Fruit fly (Drosophila melanogaster) whole organism, pupa: ENCODE data around the gene CG14374.
A peak's percentile ranks its signal among the peaks of the same experiment; 100 is the strongest.

Experiments
- CG10348 ChIP-seq: fragments of 200-800 bp; sonication (Bioruptor generic); IDR thresholded peaks from 2 replicates; pipeline ENCODE4 v1.3.6; 2022; ENCODE audit warnings: missing biosample characterization, missing genetic modification characterization
- CG12605 ChIP-seq: fragments of 200-800 bp; sonication (Bioruptor generic); IDR thresholded peaks from 2 replicates; pipeline ENCODE4 v1.3.6; 2022; ENCODE audit warnings: missing biosample characterization, missing genetic modification characterization
- CG13204 ChIP-seq: fragments of 200-800 bp; sonication (Bioruptor generic); optimal IDR thresholded peaks from 2 replicates; lab custom pipeline; 2018; ENCODE audit warnings: missing biosample characterization, mild to moderate bottlenecking, missing genetic modification characterization, moderate library complexity
- CG14655 ChIP-seq: fragments of 200-800 bp; sonication (Bioruptor generic); optimal IDR thresholded peaks from 3 replicates; lab custom pipeline; 2017; ENCODE audit warnings: mild to moderate bottlenecking, missing biosample characterization, missing genetic modification reagents, missing genetic modification characterization
- CG15710 ChIP-seq: fragments of 200-800 bp; sonication (Bioruptor generic); optimal IDR thresholded peaks from 2 replicates; lab custom pipeline; 2018; ENCODE audit warnings: missing biosample characterization, mild to moderate bottlenecking, missing genetic modification characterization, moderate library complexity
- CG17806 ChIP-seq: fragments of 200-800 bp; sonication (Bioruptor generic); optimal IDR thresholded peaks from 2 replicates; lab custom pipeline; 2018; ENCODE audit warnings: missing biosample characterization, mild to moderate bottlenecking, missing genetic modification characterization, moderate library complexity
- CG32121 ChIP-seq: fragments of 200-800 bp; sonication (Bioruptor generic); IDR thresholded peaks from 2 replicates; pipeline ENCODE4 v1.3.6; 2022; ENCODE audit warnings: missing biosample characterization, missing genetic modification characterization
- CG34367 ChIP-seq: fragments of 200-800 bp; sonication (Bioruptor generic); optimal IDR thresholded peaks from 2 replicates; lab custom pipeline; 2018; ENCODE audit warnings: missing biosample characterization, mild to moderate bottlenecking, missing genetic modification characterization
- CG4496 ChIP-seq: fragments of 200-800 bp; sonication (Bioruptor generic); IDR thresholded peaks from 3 replicates; pipeline ENCODE4 v1.3.6; 2022; ENCODE audit warnings: missing biosample characterization, missing genetic modification characterization
- CG8159 ChIP-seq: fragments of 200-800 bp; sonication (Bioruptor generic); optimal IDR thresholded peaks from 3 replicates; lab custom pipeline; 2018; ENCODE audit warnings: missing biosample characterization, mild to moderate bottlenecking, missing genetic modification characterization, moderate library complexity
- CG8301 ChIP-seq: fragments of 200-800 bp; sonication (Bioruptor generic); optimal IDR thresholded peaks from 2 replicates; lab custom pipeline; 2018; ENCODE audit warnings: missing biosample characterization, mild to moderate bottlenecking, missing genetic modification characterization
- CG9948 ChIP-seq: fragments of 200-800 bp; sonication (Bioruptor generic); optimal IDR thresholded peaks from 2 replicates; lab custom pipeline; 2018; ENCODE audit warnings: missing biosample characterization, mild to moderate bottlenecking, missing genetic modification characterization, moderate library complexity
- D1 ChIP-seq: fragments of 200-800 bp; sonication (Bioruptor generic); optimal IDR thresholded peaks from 2 replicates; lab custom pipeline; 2018; ENCODE audit warnings: missing biosample characterization, mild to moderate bottlenecking, missing genetic modification characterization, moderate library complexity
- EcR ChIP-seq: fragments of 200-800 bp; sonication (Bioruptor generic); optimal IDR thresholded peaks from 3 replicates; lab custom pipeline; 2019; ENCODE audit warnings: missing biosample characterization, missing genetic modification characterization, mild to moderate bottlenecking, moderate library complexity, missing genetic modification reagents
- Ets98B ChIP-seq: fragments of 200-800 bp; sonication (Bioruptor generic); IDR thresholded peaks from 2 replicates; pipeline ENCODE4 v1.3.6; 2022; ENCODE audit warnings: missing biosample characterization, missing genetic modification characterization
- Pif1A ChIP-seq: fragments of 200-800 bp; sonication (Bioruptor generic); optimal IDR thresholded peaks from 3 replicates; lab custom pipeline; 2016; ENCODE audit warnings: missing biosample characterization, missing genetic modification characterization
- Pif1B ChIP-seq: fragments of 200-800 bp; sonication (Bioruptor generic); optimal IDR thresholded peaks from 3 replicates; lab custom pipeline; 2016; ENCODE audit warnings: missing biosample characterization, missing genetic modification characterization
- Snoo ChIP-seq: fragments of 200-800 bp; sonication (Bioruptor generic); optimal IDR thresholded peaks from 3 replicates; lab custom pipeline; 2017; ENCODE audit warnings: missing biosample characterization, mild to moderate bottlenecking, missing genetic modification characterization, inconsistent platforms
- fd96Ca ChIP-seq: fragments of 200-800 bp; sonication (Bioruptor generic); IDR thresholded peaks from 3 replicates; pipeline ENCODE4 v1.3.6; 2022; ENCODE audit warnings: missing biosample characterization, missing genetic modification characterization
- gl ChIP-seq: fragments of 200-800 bp; sonication (Bioruptor generic); optimal IDR thresholded peaks from 2 replicates; lab custom pipeline; 2018; ENCODE audit warnings: missing biosample characterization, mild to moderate bottlenecking, missing genetic modification characterization
- rn ChIP-seq: fragments of 200-800 bp; sonication (Bioruptor generic); IDR thresholded peaks from 2 replicates; pipeline ENCODE4 v1.3.6; 2022; ENCODE audit warnings: missing biosample characterization, missing genetic modification characterization

The CG14374 gene

dm6 chr3R:13400902-13401721, 4.2 kb upstream of the CG14374 start:
- TF ChIP-seq Snoo (tag; lab: Kevin White, UChicago) (peak; percentile 90), CG8301 (peak; percentile 94), gl (tag; lab: Kevin White, UChicago) (peak; percentile 77), CG13204 (GFP tag; lab: Kevin White, UChicago) (peak; percentile 90), CG32121 (GFP tag; lab: Robert Waterston, UW) (peak; percentile 87), CG12605 (peak; percentile 71; the same call in 1 of the 2 replicates), rn (GFP tag; lab: Robert Waterston, UW) (peak; percentile 71), Pif1A (GFP tag; lab: Kevin White, UChicago) (peak; percentile 92), EcR (GFP tag; lab: Kevin White, UChicago) (peak; percentile 79), D1 (tag; lab: Kevin White, UChicago) (peak; percentile 90), CG9948 (tag; lab: Kevin White, UChicago) (peak; percentile 94), CG14655 (GFP tag; lab: Kevin White, UChicago) (peak; percentile 95), CG10348 (GFP tag; lab: Robert Waterston, UW) (peak; percentile 64; the same call in 1 of the 2 replicates), Pif1B (peak; percentile 94), Ets98B (peak; percentile 80), fd96Ca (GFP tag; lab: Robert Waterston, UW) (peak; percentile 64; the same call in 2 of the 3 replicates), CG34367 (tag; lab: Kevin White, UChicago) (peak; percentile 91), CG15710 (tag; lab: Kevin White, UChicago) (peak; percentile 94), CG8159 (tag; lab: Kevin White, UChicago) (peak; percentile 95), CG4496 (GFP tag; lab: Robert Waterston, UW) (peak; percentile 90), CG17806 (peak; percentile 94)
- TF ChIP-seq, all 21 proteins: peak for 21

- TF ChIP-seq CG4496 (GFP tag; lab: Robert Waterston, UW) (no peak), CG12605 (no peak), CG8301 (no peak), gl (tag; lab: Kevin White, UChicago) (no peak), fd96Ca (GFP tag; lab: Robert Waterston, UW) (no peak), CG13204 (GFP tag; lab: Kevin White, UChicago) (no peak), CG10348 (GFP tag; lab: Robert Waterston, UW) (no peak), CG32121 (GFP tag; lab: Robert Waterston, UW) (no peak), EcR (GFP tag; lab: Kevin White, UChicago) (no peak), CG8159 (tag; lab: Kevin White, UChicago) (no peak), D1 (tag; lab: Kevin White, UChicago) (no peak), rn (GFP tag; lab: Robert Waterston, UW) (no peak), CG9948 (tag; lab: Kevin White, UChicago) (no peak), Ets98B (no peak), Pif1B (no peak), Pif1A (GFP tag; lab: Kevin White, UChicago) (no peak), CG34367 (tag; lab: Kevin White, UChicago) (no peak), CG15710 (tag; lab: Kevin White, UChicago) (no peak)
- TF ChIP-seq, all 21 proteins: peak for 0
These were observed 595 bp upstream of the CG14374 start, which contains the start of gene CG14377 for dm6 chr3R:13397535-13397934. CG14377 (plus strand) TSS chr3R:13397835.

- TF ChIP-seq gl (tag; lab: Kevin White, UChicago) (no peak), Pif1A (GFP tag; lab: Kevin White, UChicago) (no peak), CG4496 (GFP tag; lab: Robert Waterston, UW) (peak; percentile 48; the same call in 2 of the 3 replicates)
- TF ChIP-seq, all 21 proteins: peak for 1
These were observed 1.8 kb downstream of the CG14374 start, which contains the start of gene CCHa2 for dm6 chr3R:13395133-13395532. CCHa2 (minus strand) TSS chr3R:13395197.

dm6 chr3R:13393009-13393408, 3.9 kb downstream of the CG14374 start:
- no peak for TF ChIP-seq fd96Ca (GFP tag; lab: Robert Waterston, UW)
- TF ChIP-seq Pif1B: no peak
- TF ChIP-seq Ets98B: no peak
- no peak for TF ChIP-seq CG13204 (GFP tag; lab: Kevin White, UChicago)
- TF ChIP-seq gl (tag; lab: Kevin White, UChicago): no peak
- TF ChIP-seq CG8301: no peak
- TF ChIP-seq CG10348 (GFP tag; lab: Robert Waterston, UW): no peak
- TF ChIP-seq Pif1A (GFP tag; lab: Kevin White, UChicago): no peak
- no peak for TF ChIP-seq Snoo (tag; lab: Kevin White, UChicago)
- TF ChIP-seq, all 21 proteins: peak for 0

dm6 chr3R:13390490-13390889, 6.5 kb downstream of the CG14374 start:
- TF ChIP-seq Pif1B (no peak), gl (tag; lab: Kevin White, UChicago) (no peak), CG14655 (GFP tag; lab: Kevin White, UChicago) (no peak), EcR (GFP tag; lab: Kevin White, UChicago) (no peak), CG8159 (tag; lab: Kevin White, UChicago) (no peak), CG8301 (no peak), D1 (tag; lab: Kevin White, UChicago) (no peak), CG34367 (tag; lab: Kevin White, UChicago) (no peak), CG13204 (GFP tag; lab: Kevin White, UChicago) (no peak), Snoo (tag; lab: Kevin White, UChicago) (no peak)
